Fruit fly (Drosophila melanogaster): ENCODE data around the gene CG14968.

Gene CG14968

dm6 chr3L:3303087-3303526 is at the start of gene CG14968 (continued):
- TF ChIP-seq CG3065 (GFP tag; optimal IDR thresholded peaks at IDR 0.05) (peak; percentile 70), CG15696 (tag; optimal IDR thresholded peaks at IDR 0.05) (peak; percentile 71), Lhr (GFP tag; optimal IDR thresholded peaks at IDR 0.05) (peak; percentile 69), gem (tag; optimal IDR thresholded peaks at IDR 0.05) (peak; percentile 95), klu (GFP tag; IDR thresholded peaks at IDR 0.05) (peak; percentile 90), tap (tag; optimal IDR thresholded peaks at IDR 0.05) (peak; percentile 91), Ravus (GFP tag; IDR thresholded peaks at IDR 0.05) (peak; percentile 86), CG10959 (GFP tag; IDR thresholded peaks at IDR 0.05) (peak; percentile 78), her (GFP tag; optimal IDR thresholded peaks at IDR 0.05) (peak; percentile 36), Kr (GFP tag; optimal IDR thresholded peaks at IDR 0.05) (no peak), dmrt11E (tag; optimal IDR thresholded peaks at IDR 0.05) (peak; percentile 78), CG8924 (tag; optimal IDR thresholded peaks at IDR 0.05) (peak; percentile 95), CG6813 (GFP tag; optimal IDR thresholded peaks at IDR 0.05) (peak; percentile 92), lilli (GFP tag; optimal IDR thresholded peaks at IDR 0.05) (peak; percentile 91), bbx (GFP tag; IDR thresholded peaks at IDR 0.05; ENCODE audit: partially characterized antibody) (no peak), chn (GFP tag; optimal IDR thresholded peaks at IDR 0.05) (peak; percentile 83), CG11696 (GFP tag; IDR thresholded peaks at IDR 0.05) (peak; percentile 91), CG17328 (GFP tag; IDR thresholded peaks at IDR 0.05) (peak; percentile 96), gcm (GFP tag; optimal IDR thresholded peaks at IDR 0.05) (peak; percentile 79), CG10654 (GFP tag; optimal IDR thresholded peaks at IDR 0.05) (peak; percentile 92), CG17802 (tag; optimal IDR thresholded peaks at IDR 0.05) (peak; percentile 74), br (optimal IDR thresholded peaks at IDR 0.05) (no peak), CG14710 (tag; optimal IDR thresholded peaks at IDR 0.05) (peak; percentile 86), tio (GFP tag; optimal IDR thresholded peaks at IDR 0.05) (peak; percentile 84), CG13296 (GFP tag; optimal IDR thresholded peaks at IDR 0.05) (peak; percentile 93), CG6272 (GFP tag; IDR thresholded peaks at IDR 0.05) (peak; percentile 91), CG11560 (tag; IDR thresholded peaks at IDR 0.05) (peak; percentile 76), CG32772 (GFP tag; IDR thresholded peaks at IDR 0.05) (peak; percentile 95), trem (tag; optimal IDR thresholded peaks at IDR 0.05) (peak; percentile 50), CG7357 (GFP tag; IDR thresholded peaks at IDR 0.05) (peak; percentile 86), CG42726 (GFP tag; IDR thresholded peaks at IDR 0.05; ENCODE audit: partially characterized antibody) (no peak), Oaz (GFP tag; IDR thresholded peaks at IDR 0.05) (peak; percentile 96), sima (GFP tag; optimal IDR thresholded peaks at IDR 0.05) (peak; percentile 69), al (GFP tag; IDR thresholded peaks at IDR 0.05) (peak; percentile 94), CG12659 (GFP tag; optimal IDR thresholded peaks at IDR 0.05) (peak; percentile 95), Abd-B (GFP tag; optimal IDR thresholded peaks at IDR 0.05) (peak; percentile 87), ranshi (GFP tag; IDR thresholded peaks at IDR 0.05) (peak; percentile 97), Spps (tag; optimal IDR thresholded peaks at IDR 0.05) (peak; percentile 83), pan (optimal IDR thresholded peaks at IDR 0.05) (no peak), pan (GFP tag; optimal IDR thresholded peaks at IDR 0.05 in 1 of 2, IDR thresholded peaks at IDR 0.05 in 1 of 2) (peak in 1 of 2 experiments; percentile 98), CG10209 (GFP tag; optimal IDR thresholded peaks at IDR 0.05) (peak; percentile 93), Doc3 (GFP tag; IDR thresholded peaks at IDR 0.05; ENCODE audit: partially characterized antibody) (no peak), gro (GFP tag; optimal IDR thresholded peaks at IDR 0.05) (peak; percentile 75), nerfin-2 (GFP tag; IDR thresholded peaks at IDR 0.05; ENCODE audit: partially characterized antibody) (no peak), chm (GFP tag; IDR thresholded peaks at IDR 0.05) (peak; percentile 95), cato (GFP tag; optimal IDR thresholded peaks at IDR 0.05; ENCODE audit: borderline replicate concordance) (peak; percentile 82), Max (GFP tag; optimal IDR thresholded peaks at IDR 0.05) (peak; percentile 92), wor (GFP tag; IDR thresholded peaks at IDR 0.05) (peak; percentile 87), danr (GFP tag; IDR thresholded peaks at IDR 0.05) (peak; percentile 81), Usf (GFP tag; optimal IDR thresholded peaks at IDR 0.05) (peak; percentile 76), Dref (GFP tag; IDR thresholded peaks at IDR 0.05) (peak; percentile 32; the same call in 1 of the 2 replicates)

All from whole organism, embryonic.